Fruit fly (Drosophila melanogaster): ENCODE measurements around the gene Cpr62Bb.

Cpr62Bb gene

DNA sequence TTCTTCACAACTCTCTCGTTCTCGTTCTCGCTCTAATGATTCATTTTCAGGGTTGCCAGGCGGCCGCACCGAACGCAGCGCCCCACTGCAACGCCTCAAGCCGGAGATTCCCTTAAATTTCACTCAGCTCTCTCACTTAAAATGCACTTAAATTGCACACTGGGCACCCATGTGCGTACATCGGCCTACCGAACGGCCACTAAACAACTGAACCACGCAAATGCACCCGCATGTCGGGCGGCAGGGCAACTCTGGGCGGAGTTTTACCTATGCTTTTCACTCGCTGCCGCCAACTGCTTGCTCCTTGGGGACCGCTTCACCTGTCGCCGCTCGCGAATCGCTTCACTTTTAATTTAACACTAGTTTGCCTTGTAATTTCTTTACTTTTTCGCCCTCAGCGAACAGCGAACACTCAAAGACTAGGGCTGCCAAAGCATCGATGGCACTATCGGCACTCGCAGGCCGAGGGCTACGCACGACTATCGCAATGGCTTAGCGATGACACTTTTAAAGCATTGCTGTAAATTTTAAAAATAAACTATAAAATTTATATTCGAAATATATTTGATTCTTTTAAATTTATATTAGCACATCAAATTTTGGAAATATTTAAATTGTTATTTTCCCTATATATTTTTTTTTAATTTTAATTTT lies 27.0 kb upstream of the Cpr62Bb start, which contains the start of gene Rap1 (continued):
- TF ChIP-seq CG13287 (GFP tag; IDR thresholded peaks at IDR 0.05; ENCODE audit: partially characterized antibody) (peak; percentile 87), corto (GFP tag; optimal IDR thresholded peaks at IDR 0.05) (peak; percentile 27), Ravus (GFP tag; IDR thresholded peaks at IDR 0.05) (peak; percentile 33), lmd (GFP tag; IDR thresholded peaks at IDR 0.05) (peak; percentile 78; the same call in 1 of the 2 replicates), jumu (GFP tag; optimal IDR thresholded peaks at IDR 0.05) (peak; percentile 69), CG12104 (GFP tag; optimal IDR thresholded peaks at IDR 0.05) (peak; percentile 71), CG16863 (GFP tag; optimal IDR thresholded peaks at IDR 0.05) (peak; percentile 25), Dll (GFP tag; IDR thresholded peaks at IDR 0.05; ENCODE audit: partially characterized antibody) (peak; percentile 89), Xbp1 (GFP tag; optimal IDR thresholded peaks at IDR 0.05) (peak; percentile 70), CkIIα-i1 (GFP tag; IDR thresholded peaks at IDR 0.05) (no peak), pum (GFP tag; optimal IDR thresholded peaks at IDR 0.05) (peak; percentile 56), C15 (GFP tag; IDR thresholded peaks at IDR 0.05) (0 out of 3 replicates have a peak, but pooled peaks have one; percentile 33)

DNA sequence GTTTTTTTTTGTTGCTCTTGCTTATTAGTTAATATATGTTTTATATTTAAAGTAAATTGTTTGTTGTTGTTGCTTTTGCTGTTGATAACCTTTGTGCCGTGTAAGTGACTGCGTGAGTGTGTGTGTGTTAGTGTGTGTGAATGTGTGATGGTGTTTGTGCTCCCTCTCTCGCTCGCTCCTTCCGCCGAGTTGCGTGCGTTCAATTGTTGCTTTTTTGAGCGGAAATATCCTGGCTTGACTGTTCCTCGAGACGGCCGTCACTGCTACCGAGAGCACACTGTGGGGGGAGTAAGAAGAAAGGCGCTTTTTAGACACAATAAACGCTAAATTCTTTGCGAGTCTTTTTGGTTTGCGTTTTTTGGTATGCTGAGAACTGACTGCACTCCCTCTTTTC lies 26.4 kb upstream of the Cpr62Bb start:
- TF ChIP-seq chinmo (GFP tag; IDR thresholded peaks at IDR 0.05; ENCODE audit: partially characterized antibody) (0 out of 4 replicates have a peak, but pooled peaks have one; percentile 19), bcd (GFP tag; optimal IDR thresholded peaks at IDR 0.05) (no peak), Fer2 (tag; optimal IDR thresholded peaks at IDR 0.05) (no peak), cas (GFP tag; IDR thresholded peaks at IDR 0.05) (no peak), Neu2 (GFP tag; optimal IDR thresholded peaks at IDR 0.05; ENCODE audit: borderline replicate concordance) (no peak), gt (GFP tag; IDR thresholded peaks at IDR 0.05) (no peak), CG8478 (optimal IDR thresholded peaks at IDR 0.05) (peak; percentile 85), trem (tag; optimal IDR thresholded peaks at IDR 0.05) (no peak), pzg (GFP tag; optimal IDR thresholded peaks at IDR 0.05) (no peak), Dfd (GFP tag; optimal IDR thresholded peaks at IDR 0.05) (peak in 1 of 2 experiments; percentile 17), CG4360 (GFP tag; IDR thresholded peaks at IDR 0.05) (peak; percentile 84), cg (GFP tag; optimal IDR thresholded peaks at IDR 0.05) (peak; percentile 96), CG14860 (GFP tag; IDR thresholded peaks at IDR 0.05; ENCODE audit: partially characterized antibody) (no peak), gcm (GFP tag; optimal IDR thresholded peaks at IDR 0.05) (no peak), CG12744 (GFP tag; optimal IDR thresholded peaks at IDR 0.05) (no peak), D19B (GFP tag; optimal IDR thresholded peaks at IDR 0.05) (no peak), Trl (optimal IDR thresholded peaks at IDR 0.05) (peak; percentile 68 to 88), Trl (GFP tag; optimal IDR thresholded peaks at IDR 0.05) (no peak), lilli (GFP tag; optimal IDR thresholded peaks at IDR 0.05) (no peak), nom (GFP tag; optimal IDR thresholded peaks at IDR 0.05) (peak; percentile 61), bsh (GFP tag; optimal IDR thresholded peaks at IDR 0.05) (peak in 1 of 2 experiments; percentile 11), CG6254 (GFP tag; optimal IDR thresholded peaks at IDR 0.05) (no peak), CG31365 (tag; optimal IDR thresholded peaks at IDR 0.05) (no peak), Hr78 (GFP tag; optimal IDR thresholded peaks at IDR 0.05) (peak in 1 of 2 experiments; percentile 78), Doc2 (GFP tag; IDR thresholded peaks at IDR 0.05) (no peak), scrt (GFP tag; optimal IDR thresholded peaks at IDR 0.05) (peak; percentile 72), sd (tag; optimal IDR thresholded peaks at IDR 0.05) (peak; percentile 26), B-H1 (GFP tag; IDR thresholded peaks at IDR 0.05) (no peak), Ets65A (GFP tag) (peak; percentile 42), Med (GFP tag) (no peak), Lim3 (GFP tag; IDR thresholded peaks at IDR 0.05) (no peak)
